Worm (Caenorhabditis elegans) whole organism, L2 larva: ENCODE measurements around the gene asp-9.

ENCODE experiments used
- C34F6.9 ChIP-seq: fragments of 150-350 bp; optimal IDR thresholded peaks from 2 replicates; lab custom pipeline; 2014; ENCODE audit warnings: missing biosample characterization, missing genetic modification characterization
- R02D3.7 ChIP-seq: fragments of 150-350 bp; optimal IDR thresholded peaks from 2 replicates; lab custom pipeline; 2014; ENCODE audit warnings: missing biosample characterization, missing genetic modification characterization
- Y55F3AM.14 ChIP-seq: fragments of 200-800 bp; sonication (Bioruptor generic); optimal IDR thresholded peaks from 2 replicates; lab custom pipeline; 2018; ENCODE audit warnings: mild to moderate bottlenecking, missing genetic modification characterization, missing compliant biosample characterization
- alr-1 ChIP-seq: fragments of 150-350 bp; optimal IDR thresholded peaks from 2 replicates; lab custom pipeline; 2014; ENCODE audit warnings: missing biosample characterization, missing genetic modification characterization
- aly-2 ChIP-seq: fragments of 150-350 bp; optimal IDR thresholded peaks from 2 replicates; lab custom pipeline; 2014; ENCODE audit warnings: missing biosample characterization, missing genetic modification characterization
- ama-1 ChIP-seq: fragments of 150-350 bp; optimal IDR thresholded peaks from 2 replicates; lab custom pipeline; 2018; ENCODE audit warnings: inconsistent platforms
- blmp-1 ChIP-seq: sonication (generic microtip); optimal IDR thresholded peaks from 2 replicates; lab custom pipeline; 2017; ENCODE audit warnings: missing genetic modification characterization, mild to moderate bottlenecking, missing compliant biosample characterization, antibody characterized with exemption, moderate library complexity; ENCODE audit not compliant: insufficient read depth
- ceh-16 ChIP-seq: fragments of 150-350 bp; optimal IDR thresholded peaks from 2 replicates; lab custom pipeline; 2014; ENCODE audit warnings: missing biosample characterization, missing genetic modification characterization
- ceh-82 ChIP-seq: fragments of 150-350 bp; optimal IDR thresholded peaks from 2 replicates; lab custom pipeline; 2014; ENCODE audit warnings: missing biosample characterization, missing genetic modification characterization
- crh-2 ChIP-seq: sonication (generic microtip); optimal IDR thresholded peaks from 2 replicates; lab custom pipeline; 2017; ENCODE audit warnings: missing biosample characterization, missing genetic modification characterization
- dmd-4 ChIP-seq: sonication (generic microtip); optimal IDR thresholded peaks from 2 replicates; lab custom pipeline; 2017; ENCODE audit warnings: missing biosample characterization, missing genetic modification characterization
- elt-1 ChIP-seq: fragments of 150-350 bp; optimal IDR thresholded peaks from 2 replicates; lab custom pipeline; 2014; ENCODE audit warnings: missing biosample characterization, missing genetic modification characterization
- elt-3 ChIP-seq: sonication (generic microtip); optimal IDR thresholded peaks from 2 replicates; lab custom pipeline; 2017; ENCODE audit warnings: missing biosample characterization, missing genetic modification characterization
- fos-1 ChIP-seq: fragments of 150-350 bp; optimal IDR thresholded peaks from 2 replicates; lab custom pipeline; 2014; ENCODE audit warnings: missing biosample characterization, missing genetic modification characterization
- lin-11 ChIP-seq: fragments of 150-350 bp; sonication (generic microtip); optimal IDR thresholded peaks from 2 replicates; lab custom pipeline; 2014; ENCODE audit warnings: missing biosample characterization, missing genetic modification characterization, inconsistent platforms, mixed read lengths
- lin-13 ChIP-seq: fragments of 150-350 bp; optimal IDR thresholded peaks from 2 replicates; lab custom pipeline; 2014; ENCODE audit warnings: missing biosample characterization, missing genetic modification reagents, missing genetic modification characterization
- lin-39 ChIP-seq: fragments of 150-350 bp; optimal IDR thresholded peaks from 2 replicates; lab custom pipeline; 2014; ENCODE audit warnings: missing biosample characterization, missing genetic modification reagents, missing genetic modification characterization
- lsy-2 ChIP-seq, 2 experiments: fragments of 150-350 bp in 1 of 2; sonication (generic microtip) in 1 of 2; optimal IDR thresholded peaks; 2 replicates each; lab custom pipeline; 2014 to 2017; ENCODE audit warnings: missing biosample characterization in 2 of 2, missing genetic modification characterization in 2 of 2
- mab-5 ChIP-seq: fragments of 150-350 bp; optimal IDR thresholded peaks from 2 replicates; lab custom pipeline; 2014; ENCODE audit warnings: missing biosample characterization, missing genetic modification characterization
- mbf-1 ChIP-seq: sonication (generic microtip); optimal IDR thresholded peaks from 2 replicates; lab custom pipeline; 2017; ENCODE audit warnings: missing biosample characterization, missing genetic modification characterization
- mdl-1 ChIP-seq, 2 experiments: fragments of 150-350 bp in 1 of 2; sonication (generic microtip) in 1 of 2; optimal IDR thresholded peaks; 2 replicates each; lab custom pipeline; 2017; ENCODE audit warnings: missing biosample characterization in 2 of 2, missing genetic modification characterization in 2 of 2
- nhr-12 ChIP-seq: fragments of 150-350 bp; optimal IDR thresholded peaks from 2 replicates; lab custom pipeline; 2014; ENCODE audit warnings: missing biosample characterization, missing genetic modification characterization
- nhr-21 ChIP-seq: fragments of 150-350 bp; optimal IDR thresholded peaks from 2 replicates; lab custom pipeline; 2014; ENCODE audit warnings: missing biosample characterization, missing genetic modification characterization
- nhr-23 ChIP-seq: fragments of 150-350 bp; optimal IDR thresholded peaks from 2 replicates; lab custom pipeline; 2014; ENCODE audit warnings: missing biosample characterization, missing genetic modification reagents, missing genetic modification characterization
- nhr-237 ChIP-seq: fragments of 150-350 bp; optimal IDR thresholded peaks from 2 replicates; lab custom pipeline; 2014; ENCODE audit warnings: missing biosample characterization, missing genetic modification characterization
- nhr-25 ChIP-seq: fragments of 150-350 bp; sonication (generic microtip); optimal IDR thresholded peaks from 3 replicates; lab custom pipeline; 2014; ENCODE audit warnings: missing biosample characterization, missing genetic modification characterization
- nhr-6 ChIP-seq: fragments of 150-350 bp; optimal IDR thresholded peaks from 2 replicates; lab custom pipeline; 2014; ENCODE audit warnings: missing biosample characterization, missing genetic modification characterization
- peb-1 ChIP-seq: fragments of 150-350 bp; optimal IDR thresholded peaks from 2 replicates; lab custom pipeline; 2014; ENCODE audit warnings: missing biosample characterization, missing genetic modification characterization
- sem-4 ChIP-seq: fragments of 150-350 bp; optimal IDR thresholded peaks from 2 replicates; lab custom pipeline; 2014; ENCODE audit warnings: missing biosample characterization, missing genetic modification reagents, missing genetic modification characterization
- skn-1 ChIP-seq: sonication (generic microtip); optimal IDR thresholded peaks from 2 replicates; lab custom pipeline; 2017; ENCODE audit warnings: missing biosample characterization, missing genetic modification characterization
- sma-3 ChIP-seq: sonication (generic microtip); optimal IDR thresholded peaks from 2 replicates; lab custom pipeline; 2016; ENCODE audit warnings: missing genetic modification reagents, missing genetic modification characterization, missing compliant biosample characterization
- snpc-4 ChIP-seq: fragments of 150-350 bp; optimal IDR thresholded peaks from 2 replicates; lab custom pipeline; 2014; ENCODE audit warnings: missing biosample characterization, missing genetic modification characterization
- unc-39 ChIP-seq: fragments of 150-350 bp; optimal IDR thresholded peaks from 2 replicates; lab custom pipeline; 2014; ENCODE audit warnings: missing biosample characterization, missing genetic modification characterization
- ztf-1 ChIP-seq: fragments of 200-800 bp; sonication (Bioruptor generic); conservative IDR thresholded peaks from 2 replicates; pipeline ENCODE4 v1.3.6; 2022; ENCODE audit warnings: missing genetic modification characterization, missing compliant biosample characterization
- ztf-11 ChIP-seq: sonication (generic microtip); optimal IDR thresholded peaks from 2 replicates; lab custom pipeline; 2017; ENCODE audit warnings: missing biosample characterization, missing genetic modification characterization

The asp-9 gene

ce11 chrIV:6185578-6185977 lies at the start of gene asp-9:
TSS of gene asp-9 (plus strand) at chrIV:6185889.
- TF ChIP-seq crh-2 (no peak), fos-1 (peak; percentile 48)

DNA sequence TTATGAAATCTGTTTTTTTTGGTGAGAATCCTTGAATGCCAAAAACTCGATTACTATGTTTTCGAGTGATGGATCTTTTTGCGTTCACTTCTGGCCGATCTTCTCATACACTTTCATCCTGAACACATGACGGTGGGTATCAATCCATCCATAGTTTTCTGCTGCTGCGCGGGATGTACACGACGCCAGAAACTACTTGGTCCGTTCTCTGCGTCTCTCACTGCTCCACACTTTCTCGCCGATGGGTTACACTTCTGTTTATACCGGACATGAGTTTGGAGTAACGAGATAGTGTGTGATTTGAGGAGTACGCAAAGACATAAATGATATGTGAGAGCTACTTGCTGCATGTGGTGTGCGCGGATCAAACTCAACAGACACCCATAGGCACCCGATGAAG lies 45.0 kb upstream of the asp-9 start:
- TF ChIP-seq Y55F3AM.14 (GFP tag; lab: Kevin White, UChicago) (no peak), dmd-4 (no peak), lin-13 (GFP tag; lab: Kevin White, UChicago) (no peak), nhr-6 (tag; lab: Kevin White, UChicago) (no peak), ztf-11 (tag; lab: Kevin White, UChicago) (no peak), sma-3 (GFP tag; lab: Kevin White, UChicago) (no peak), ceh-16 (tag; lab: Kevin White, UChicago) (no peak), ceh-82 (tag; lab: Kevin White, UChicago) (no peak), ztf-1 (GFP tag; lab: Robert Waterston, UW) (no peak), R02D3.7 (tag; lab: Kevin White, UChicago) (no peak), nhr-25 (tag; lab: Kevin White, UChicago) (no peak), aly-2 (tag; lab: Kevin White, UChicago) (no peak), C34F6.9 (tag; lab: Kevin White, UChicago) (no peak), peb-1 (no peak), blmp-1 (no peak), nhr-237 (tag; lab: Kevin White, UChicago) (no peak), mbf-1 (tag; lab: Kevin White, UChicago) (no peak), skn-1 (tag; lab: Kevin White, UChicago) (no peak)

- no peak for TF ChIP-seq mab-5 (tag; lab: Kevin White, UChicago)
- no peak for TF ChIP-seq ama-1 (lab: Kevin White, UChicago)
- TF ChIP-seq snpc-4 (tag; lab: Kevin White, UChicago), result no peak
These were observed 39.7 kb upstream of the asp-9 start for ce11 chrIV:6145984-6146383.

DNA sequence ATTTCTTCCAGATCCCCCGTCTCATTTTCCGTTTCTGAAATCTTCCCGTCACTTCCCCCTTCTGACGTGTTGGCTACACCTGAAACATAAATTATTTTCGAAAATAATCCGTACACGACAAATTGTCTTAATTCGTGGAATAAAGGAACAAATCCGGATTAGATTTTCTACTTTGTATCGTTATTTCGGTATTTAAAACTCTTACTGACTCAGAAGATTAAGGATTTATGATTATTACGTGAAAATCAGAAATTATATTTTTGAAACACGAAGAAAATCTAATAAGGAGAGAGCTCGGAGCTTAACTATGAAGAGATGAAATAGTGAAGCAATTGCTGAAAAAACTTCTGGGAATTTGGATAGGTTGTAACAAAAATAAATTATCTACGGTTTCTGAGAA lies 36.3 kb upstream of the asp-9 start:
- no peak for TF ChIP-seq fos-1
- no peak for TF ChIP-seq ceh-16 (tag; lab: Kevin White, UChicago)
- no peak for TF ChIP-seq nhr-23 (tag; lab: Kevin White, UChicago)
- no peak for TF ChIP-seq lin-11
- TF ChIP-seq nhr-25 (tag; lab: Kevin White, UChicago), result no peak
- TF ChIP-seq lin-39 (tag; lab: Kevin White, UChicago), result no peak
- no peak for TF ChIP-seq aly-2 (tag; lab: Kevin White, UChicago)
- no peak for TF ChIP-seq nhr-12
- TF ChIP-seq sem-4 (tag; lab: Kevin White, UChicago), result no peak
- no peak for TF ChIP-seq Y55F3AM.14 (GFP tag; lab: Kevin White, UChicago)
- TF ChIP-seq ztf-1 (GFP tag; lab: Robert Waterston, UW), result no peak
- TF ChIP-seq mdl-1 (tag; optimal IDR thresholded peaks at IDR 0.05; lab: Kevin White, UChicago), result no peak
- no peak for TF ChIP-seq dmd-4
- no peak for TF ChIP-seq ztf-11 (tag; lab: Kevin White, UChicago)
- no peak for TF ChIP-seq lsy-2 (tag; optimal IDR thresholded peaks at IDR 0.05; lab: Kevin White, UChicago)
- TF ChIP-seq peb-1, result no peak

DNA sequence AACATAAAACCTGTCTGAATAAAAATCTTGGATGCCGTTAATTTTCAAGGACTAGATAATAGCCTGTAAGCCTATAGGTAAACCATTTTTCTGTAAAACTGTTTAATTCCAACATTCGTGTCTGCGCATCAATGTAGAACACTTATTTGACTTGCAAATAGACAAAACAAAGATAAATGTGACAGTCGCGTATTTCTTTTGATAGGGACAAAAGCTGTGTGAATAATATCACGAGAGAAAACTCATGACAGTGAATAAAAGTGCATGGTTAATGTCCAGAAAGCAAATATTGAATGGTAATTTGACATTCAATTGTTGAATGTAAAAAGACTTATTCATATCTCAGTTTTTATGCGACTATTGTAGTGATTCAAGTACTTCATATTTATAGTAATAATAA lies 34.2 kb upstream of the asp-9 start, which contains the start of gene C11D2.3:
Gene C11D2.3, plus strand, starts transcription at position 301 of the 400 bp plus-strand sequence.
- TF ChIP-seq elt-1 (tag; lab: Kevin White, UChicago) (no peak), elt-3 (tag; lab: Kevin White, UChicago) (no peak), crh-2 (no peak), alr-1 (tag; lab: Kevin White, UChicago) (no peak), fos-1 (no peak), unc-39 (tag; lab: Kevin White, UChicago) (no peak), ztf-1 (GFP tag; lab: Robert Waterston, UW) (no peak), nhr-21 (tag; lab: Kevin White, UChicago) (no peak)
